Fruit fly (Drosophila melanogaster): ENCODE results near the gene Strump.

Gene Strump

dm6 chr3L:16165356-16166168 is 43.8 kb downstream of the Strump start (continued):
- TF ChIP-seq Myb (GFP tag; optimal IDR thresholded peaks at IDR 0.05) (peak; percentile 29), CG10979 (tag; optimal IDR thresholded peaks at IDR 0.05) (no peak), Doc2 (GFP tag; IDR thresholded peaks at IDR 0.05) (no peak), Dad (GFP tag; optimal IDR thresholded peaks at IDR 0.05) (no peak), CG16813 (GFP tag; IDR thresholded peaks at IDR 0.05; ENCODE audit: partially characterized antibody) (no peak), HLHmδ (GFP tag; optimal IDR thresholded peaks at IDR 0.05) (no peak), fd3F (GFP tag; optimal IDR thresholded peaks at IDR 0.05) (peak; percentile 21), CG9876 (GFP tag; optimal IDR thresholded peaks at IDR 0.05) (no peak), CG14667 (GFP tag; IDR thresholded peaks at IDR 0.05) (no peak), en (GFP tag; optimal IDR thresholded peaks at IDR 0.05) (no peak), h (optimal IDR thresholded peaks at IDR 0.05) (no peak), trem (tag; optimal IDR thresholded peaks at IDR 0.05) (no peak), CG12744 (GFP tag; optimal IDR thresholded peaks at IDR 0.05) (peak; percentile 58), Fer3 (tag; optimal IDR thresholded peaks at IDR 0.05) (peak; percentile 34), Nf-YC (tag; optimal IDR thresholded peaks at IDR 0.05) (no peak), CG32772 (GFP tag; IDR thresholded peaks at IDR 0.05) (no peak; the same call in 1 of the 2 replicates), seq (GFP tag; IDR thresholded peaks at IDR 0.05) (no peak), CG11504 (tag; optimal IDR thresholded peaks at IDR 0.05) (peak; percentile 57), salm (tag; optimal IDR thresholded peaks at IDR 0.05) (no peak), E2f2 (GFP tag; IDR thresholded peaks at IDR 0.05) (no peak), CG12769 (tag; optimal IDR thresholded peaks at IDR 0.05) (peak; percentile 29), CG9797 (GFP tag; optimal IDR thresholded peaks at IDR 0.05) (no peak), CG3407 (GFP tag; optimal IDR thresholded peaks at IDR 0.05) (no peak), CG6791 (GFP tag; IDR thresholded peaks at IDR 0.05; ENCODE audit: partially characterized antibody) (no peak), Atf3 (GFP tag; optimal IDR thresholded peaks at IDR 0.05) (no peak), luna (GFP tag; optimal IDR thresholded peaks at IDR 0.05) (no peak), CG2875 (GFP tag; optimal IDR thresholded peaks at IDR 0.05) (no peak), lmd (GFP tag; IDR thresholded peaks at IDR 0.05) (peak; percentile 58), Xrp1 (GFP tag; IDR thresholded peaks at IDR 0.05) (no peak), pros (GFP tag; optimal IDR thresholded peaks at IDR 0.05) (no peak), CG2202 (tag; optimal IDR thresholded peaks at IDR 0.05) (no peak), Adf1 (GFP tag; IDR thresholded peaks at IDR 0.05) (no peak), CG32532 (GFP tag; IDR thresholded peaks at IDR 0.05) (peak; percentile 77), Mrtf (GFP tag; IDR thresholded peaks at IDR 0.05) (peak; percentile 58; the same call in 1 of the 3 replicates), CoRest (tag; optimal IDR thresholded peaks at IDR 0.05) (peak; percentile 69), wor (GFP tag; IDR thresholded peaks at IDR 0.05) (no peak), Kr (GFP tag; optimal IDR thresholded peaks at IDR 0.05) (no peak), nom (GFP tag; optimal IDR thresholded peaks at IDR 0.05) (peak; percentile 8), Dek (tag; optimal IDR thresholded peaks at IDR 0.05) (peak; percentile 9), ash1 (GFP tag; optimal IDR thresholded peaks at IDR 0.05) (no peak), Ptx1 (GFP tag; IDR thresholded peaks at IDR 0.05) (peak; percentile 49), CG4854 (GFP tag; optimal IDR thresholded peaks at IDR 0.05) (peak; percentile 53), CG18599 (GFP tag; optimal IDR thresholded peaks at IDR 0.05) (peak; percentile 9), CG1603 (tag; optimal IDR thresholded peaks at IDR 0.05) (no peak), Mes4 (GFP tag; optimal IDR thresholded peaks at IDR 0.05) (no peak), CG10321 (GFP tag; IDR thresholded peaks at IDR 0.05) (no peak), CG2889 (GFP tag; IDR thresholded peaks at IDR 0.05) (peak; percentile 41; the same call in 1 of the 3 replicates), CG31365 (tag; optimal IDR thresholded peaks at IDR 0.05) (no peak), tgo (GFP tag; IDR thresholded peaks at IDR 0.05) (peak; percentile 19; the same call in 1 of the 3 replicates), CrebB (tag; optimal IDR thresholded peaks at IDR 0.05) (no peak)
